Fruit fly (Drosophila melanogaster) whole organism, embryonic: ENCODE data around the gene slp1.

Source experiments
- Blimp-1 ChIP-seq: fragments of 200-800 bp; sonication (Bioruptor generic); optimal IDR thresholded peaks from 3 replicates; lab custom pipeline; 2018; ENCODE audit warnings: missing biosample characterization, missing genetic modification characterization, mild to moderate bottlenecking, moderate library complexity, missing genetic modification reagents
- CG3163 ChIP-seq: fragments of 200-800 bp; sonication (Bioruptor generic); optimal IDR thresholded peaks from 3 replicates; lab custom pipeline; 2016; ENCODE audit warnings: missing biosample characterization, missing genetic modification characterization
- Rx ChIP-seq: fragments of 200-800 bp; sonication (Bioruptor generic); IDR thresholded peaks from 2 replicates; pipeline ENCODE4 v1.3.6; 2022; ENCODE audit warnings: missing biosample characterization, missing genetic modification characterization
- Six4 ChIP-seq: fragments of 200-800 bp; sonication (Bioruptor generic); optimal IDR thresholded peaks from 2 replicates; lab custom pipeline; 2016; ENCODE audit warnings: missing biosample characterization, missing genetic modification characterization
- cato ChIP-seq: fragments of 200-800 bp; sonication (Bioruptor generic); optimal IDR thresholded peaks from 2 replicates; lab custom pipeline; 2016; ENCODE audit warnings: missing biosample characterization, missing genetic modification characterization, borderline replicate concordance
- fd102C ChIP-seq: fragments of 200-800 bp; sonication (Bioruptor generic); optimal IDR thresholded peaks from 2 replicates; lab custom pipeline; 2018; ENCODE audit warnings: missing biosample characterization, mild to moderate bottlenecking, missing genetic modification characterization, moderate library complexity
- otp ChIP-seq: fragments of 200-800 bp; sonication (Bioruptor generic); IDR thresholded peaks from 3 replicates; pipeline ENCODE4, ENCODE4 v1.3.6; 2022; ENCODE audit warnings: missing biosample characterization, missing genetic modification characterization
- peb ChIP-seq: fragments of 200-800 bp; sonication (Bioruptor generic); IDR thresholded peaks from 2 replicates; pipeline ENCODE4 v1.3.6; 2022; ENCODE audit warnings: missing biosample characterization, missing genetic modification characterization
- wdn ChIP-seq: fragments of 200-800 bp; sonication (Bioruptor generic); IDR thresholded peaks from 2 replicates; pipeline ENCODE4 v1.3.6; 2022; ENCODE audit warnings: missing biosample characterization, missing genetic modification characterization

- no peak for TF ChIP-seq Six4 (GFP tag; lab: Kevin White, UChicago)
- no peak for TF ChIP-seq peb (GFP tag; lab: Robert Waterston, UW)
- TF ChIP-seq Rx (GFP tag; lab: Robert Waterston, UW): no peak
- TF ChIP-seq fd102C: no peak
- TF ChIP-seq wdn (GFP tag; lab: Robert Waterston, UW): no peak
- no peak for TF ChIP-seq cato
- no peak for TF ChIP-seq otp (GFP tag; lab: Robert Waterston, UW)
- TF ChIP-seq CG3163 (GFP tag; lab: Kevin White, UChicago): no peak
- no peak for TF ChIP-seq Blimp-1 (GFP tag; lab: Kevin White, UChicago)
Measured at dm6 chr2L:3829220-3829619, 3.7 kb downstream of the slp1 start.
